Fruit fly (Drosophila melanogaster) whole organism, wandering third instar larva: Measurements from ENCODE around the gene I-t.

Source experiments
- Abd-B ChIP-seq: fragments of >200 bp; optimal IDR thresholded peaks from 2 replicates; lab custom pipeline; 2017; ENCODE audit warnings: missing biosample characterization, missing genetic modification characterization
- CG32264 ChIP-seq: fragments of 200-800 bp; sonication (Bioruptor generic); optimal IDR thresholded peaks from 2 replicates; lab custom pipeline; 2016; ENCODE audit warnings: missing biosample characterization, missing genetic modification characterization
- CG9705 ChIP-seq: fragments of 200-800 bp; sonication (Bioruptor generic); optimal IDR thresholded peaks from 2 replicates; lab custom pipeline; 2018; ENCODE audit warnings: missing biosample characterization, mild to moderate bottlenecking, missing genetic modification characterization
- Dfd ChIP-seq: fragments of >200 bp; optimal IDR thresholded peaks from 2 replicates; lab custom pipeline; 2017; ENCODE audit warnings: missing biosample characterization, missing genetic modification characterization
- Dif ChIP-seq: fragments of 200-275, 200-300 bp; sonication (Bioruptor generic); optimal IDR thresholded peaks from 2 replicates; lab custom pipeline; 2018; ENCODE audit warnings: missing biosample characterization, missing genetic modification characterization; ENCODE audit not compliant: partially characterized antibody
- GATAd ChIP-seq: sonication (Bioruptor generic); optimal IDR thresholded peaks from 2 replicates; lab custom pipeline; 2016; ENCODE audit warnings: missing biosample characterization, missing genetic modification characterization
- HLH106 ChIP-seq: fragments of 200-800 bp; optimal IDR thresholded peaks from 3 replicates; lab custom pipeline; 2019; ENCODE audit warnings: missing biosample characterization, mild to moderate bottlenecking, missing genetic modification characterization, moderate library complexity
- Hnf4 ChIP-seq: fragments of 200-800 bp; sonication (Bioruptor generic); optimal IDR thresholded peaks from 2 replicates; lab custom pipeline; 2016; ENCODE audit warnings: missing biosample characterization, mild to moderate bottlenecking, missing genetic modification characterization
- Hr78 ChIP-seq: fragments of >200 bp; optimal IDR thresholded peaks from 2 replicates; lab custom pipeline; 2017; ENCODE audit warnings: missing biosample characterization, missing genetic modification characterization
- Hr83 ChIP-seq: fragments of 200-300 bp; sonication (Bioruptor generic); optimal IDR thresholded peaks from 2 replicates; lab custom pipeline; 2016; ENCODE audit warnings: missing biosample characterization, mild to moderate bottlenecking, missing genetic modification characterization, moderate library complexity; ENCODE audit not compliant: poor library complexity, severe bottlenecking
- Mio ChIP-seq: sonication (Bioruptor generic); optimal IDR thresholded peaks from 2 replicates; lab custom pipeline; 2016; ENCODE audit warnings: missing biosample characterization, missing genetic modification characterization
- Myc ChIP-seq: fragments of >200 bp; optimal IDR thresholded peaks from 2 replicates; lab custom pipeline; 2017
- N ChIP-seq: fragments of >200 bp; optimal IDR thresholded peaks from 2 replicates; lab custom pipeline; 2018; ENCODE audit warnings: missing biosample characterization, missing external identifiers, missing genetic modification characterization
- OdsH ChIP-seq: fragments of 200-800 bp; sonication (Bioruptor generic); optimal IDR thresholded peaks from 2 replicates; lab custom pipeline; 2016; ENCODE audit warnings: missing biosample characterization, mild to moderate bottlenecking, missing genetic modification characterization
- Rel ChIP-seq, 2 experiments: fragments of 200-800 bp; sonication (Bioruptor generic) in 1 of 2; optimal IDR thresholded peaks; 2 replicates in 1 of 2; 3 replicates in 1 of 2; lab custom pipeline; 2016 to 2019; ENCODE audit warnings: mild to moderate bottlenecking in 2 of 2, missing biosample characterization in 2 of 2, missing genetic modification characterization in 2 of 2, moderate library complexity in 1 of 2
- Sp1 ChIP-seq: fragments of 200-800 bp; sonication (Bioruptor generic); optimal IDR thresholded peaks from 3 replicates; lab custom pipeline; 2019; ENCODE audit warnings: missing biosample characterization, mild to moderate bottlenecking, missing genetic modification characterization, moderate library complexity
- Vsx2 ChIP-seq: fragments of 200-300, 225-300 bp; sonication (Bioruptor generic); optimal IDR thresholded peaks from 2 replicates; lab custom pipeline; 2018; ENCODE audit warnings: missing biosample characterization, missing genetic modification characterization; ENCODE audit not compliant: partially characterized antibody
- br ChIP-seq: fragments of 200-800 bp; sonication (Bioruptor generic); optimal IDR thresholded peaks from 2 replicates; lab custom pipeline; 2016; ENCODE audit warnings: missing biosample characterization, missing genetic modification characterization
- brk ChIP-seq: fragments of 200-800 bp; sonication (Bioruptor generic); optimal IDR thresholded peaks from 2 replicates; lab custom pipeline; 2016; ENCODE audit warnings: missing biosample characterization, mild to moderate bottlenecking, missing genetic modification characterization
- dl ChIP-seq, 2 experiments: fragments of 175-275, 200-275 bp in 1 of 2; fragments of 200-275 bp in 1 of 2; sonication (Bioruptor generic); optimal IDR thresholded peaks; lab custom pipeline; 2018; ENCODE audit warnings: mild to moderate bottlenecking in 2 of 2, missing biosample characterization in 2 of 2, missing genetic modification characterization in 2 of 2, moderate library complexity in 2 of 2; ENCODE audit not compliant: partially characterized antibody in 2 of 2, insufficient read depth in 1 of 2
- dmrt93B ChIP-seq: fragments of 200-800 bp; sonication (Bioruptor generic); optimal IDR thresholded peaks from 2 replicates; lab custom pipeline; 2018; ENCODE audit warnings: missing biosample characterization, mild to moderate bottlenecking, missing genetic modification characterization
- ey ChIP-seq: fragments of 200-800 bp; sonication (Bioruptor generic); optimal IDR thresholded peaks from 2 replicates; lab custom pipeline; 2016; ENCODE audit warnings: missing biosample characterization, missing genetic modification characterization
- foxo ChIP-seq, 2 experiments: fragments of 200-800 bp; sonication (Bioruptor generic); optimal IDR thresholded peaks; 2 replicates in 1 of 2; 3 replicates in 1 of 2; lab custom pipeline; 2016 to 2017; ENCODE audit warnings: missing biosample characterization in 2 of 2, missing genetic modification characterization in 2 of 2
- h ChIP-seq: fragments of 200-800 bp; sonication (Bioruptor generic); optimal IDR thresholded peaks from 3 replicates; lab custom pipeline; 2016; ENCODE audit warnings: missing biosample characterization, mild to moderate bottlenecking, missing genetic modification characterization
- jim ChIP-seq: fragments of 175-275, 200-325 bp; sonication (Bioruptor generic); optimal IDR thresholded peaks from 2 replicates; lab custom pipeline; 2016; ENCODE audit warnings: missing biosample characterization, mild to moderate bottlenecking, missing genetic modification characterization
- lola ChIP-seq: fragments of >200 bp; optimal IDR thresholded peaks from 2 replicates; lab custom pipeline; 2017; ENCODE audit warnings: missing biosample characterization, missing genetic modification characterization
- psq ChIP-seq: fragments of 200-800 bp; sonication (Bioruptor generic); optimal IDR thresholded peaks from 3 replicates; lab custom pipeline; 2017; ENCODE audit warnings: missing biosample characterization, mild to moderate bottlenecking, missing genetic modification characterization, moderate library complexity
- rgr ChIP-seq: fragments of 200-800 bp; sonication (Bioruptor generic); optimal IDR thresholded peaks from 3 replicates; lab custom pipeline; 2016; ENCODE audit warnings: missing biosample characterization, mild to moderate bottlenecking, missing genetic modification characterization
- sage ChIP-seq: fragments of 200-800 bp; sonication (Bioruptor generic); optimal IDR thresholded peaks from 2 replicates; lab custom pipeline; 2016; ENCODE audit warnings: missing biosample characterization, mild to moderate bottlenecking, missing genetic modification characterization
- tai ChIP-seq: sonication (Bioruptor generic); optimal IDR thresholded peaks from 2 replicates; lab custom pipeline; 2016; ENCODE audit warnings: missing biosample characterization, missing genetic modification characterization
- usp ChIP-seq: fragments of >200 bp; optimal IDR thresholded peaks from 2 replicates; lab custom pipeline; 2017; ENCODE audit warnings: missing biosample characterization, missing genetic modification characterization
- woc ChIP-seq: sonication (Bioruptor generic); optimal IDR thresholded peaks from 2 replicates; lab custom pipeline; 2016; ENCODE audit warnings: missing biosample characterization, mild to moderate bottlenecking, missing genetic modification characterization

I-t gene

DNA sequence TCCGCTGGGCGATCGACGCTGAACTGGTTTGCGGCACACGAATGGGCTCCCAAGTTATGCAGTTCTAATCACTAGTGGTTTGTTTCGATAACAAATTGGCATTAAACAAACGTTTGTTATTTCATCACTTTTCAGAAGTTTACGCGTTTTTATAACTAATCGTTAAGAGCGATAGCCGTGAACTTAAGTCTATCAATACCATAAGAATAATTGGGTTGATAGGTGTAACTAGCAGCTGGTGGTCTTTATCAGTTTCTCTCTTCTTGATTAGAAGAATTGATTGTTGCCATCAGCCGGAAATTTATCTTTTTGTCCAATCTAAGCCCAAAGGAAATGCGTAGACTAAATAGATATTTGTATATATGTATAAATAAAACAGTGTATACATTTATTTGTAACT lies 19.5 kb upstream of the I-t start, which contains the start of gene CG6830:
Gene CG6830 (minus strand): TSS at position 27 of the 400 bp plus-strand sequence.
- TF ChIP-seq dmrt93B (GFP tag; lab: Kevin White, UChicago) (no peak), CG32264 (GFP tag; lab: Kevin White, UChicago) (no peak), HLH106 (tag; lab: Kevin White, UChicago) (no peak), ey (GFP tag; lab: Kevin White, UChicago) (no peak), Vsx2 (GFP tag; lab: Kevin White, UChicago) (no peak), Abd-B (GFP tag; lab: Kevin White, UChicago) (no peak), dl (GFP tag; optimal IDR thresholded peaks at IDR 0.05; lab: Kevin White, UChicago; ENCODE audit: insufficient read depth in 1 of 2, partially characterized antibody in 2 of 2) (no peak), Hnf4 (GFP tag; lab: Kevin White, UChicago) (no peak), Hr83 (no peak), Myc (lab: Kevin White, UChicago) (no peak), CG9705 (GFP tag; lab: Kevin White, UChicago) (no peak), sage (no peak), Hr78 (GFP tag; lab: Kevin White, UChicago) (no peak), jim (GFP tag; lab: Kevin White, UChicago) (no peak), psq (GFP tag; lab: Kevin White, UChicago) (no peak), N (GFP tag; lab: Kevin White, UChicago) (no peak), Rel (GFP tag; optimal IDR thresholded peaks at IDR 0.05; lab: Kevin White, UChicago) (no peak), Rel (tag; optimal IDR thresholded peaks at IDR 0.05; lab: Kevin White, UChicago) (no peak), GATAd (no peak), OdsH (GFP tag; lab: Kevin White, UChicago) (no peak), foxo (GFP tag; optimal IDR thresholded peaks at IDR 0.05; lab: Kevin White, UChicago) (no peak)

- TF ChIP-seq OdsH (GFP tag; lab: Kevin White, UChicago) (no peak), rgr (GFP tag; lab: Kevin White, UChicago) (no peak), Dfd (GFP tag; lab: Kevin White, UChicago) (no peak), woc (GFP tag; lab: Kevin White, UChicago) (no peak), Sp1 (GFP tag; lab: Kevin White, UChicago) (no peak), sage (no peak), CG9705 (GFP tag; lab: Kevin White, UChicago) (no peak), usp (GFP tag; lab: Kevin White, UChicago) (no peak), lola (GFP tag; lab: Kevin White, UChicago) (no peak), foxo (GFP tag; optimal IDR thresholded peaks at IDR 0.05; lab: Kevin White, UChicago) (no peak)
These were observed 15.8 kb upstream of the I-t start, which contains the start of gene CG6834 for dm6 chr3R:11688055-11688454. TSS of gene CG6834 (minus strand) at chr3R:11688133.

DNA sequence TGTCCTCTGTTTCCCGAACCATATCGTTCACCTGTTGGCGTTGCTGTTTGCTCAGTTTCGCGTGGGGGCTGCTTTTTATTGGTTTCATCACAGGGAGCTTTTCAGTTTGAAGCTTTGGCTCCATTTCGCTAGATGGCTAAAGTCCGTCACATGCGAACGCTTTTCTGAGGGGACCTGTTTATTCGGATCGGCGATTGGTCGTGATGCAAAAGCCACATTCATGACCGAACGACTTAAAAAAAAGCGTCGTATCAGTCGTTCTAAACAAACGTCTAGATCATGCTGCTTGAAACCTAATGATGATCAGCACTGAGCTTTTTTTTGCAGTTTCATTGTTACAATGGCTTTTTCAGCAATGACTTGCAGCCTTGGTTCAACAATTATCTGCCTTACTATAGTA lies 13.9 kb upstream of the I-t start, which contains the start of gene CG6908:
Gene CG6908 (minus strand): TSS at position 152 of the 400 bp plus-strand sequence.
- TF ChIP-seq Dfd (GFP tag; lab: Kevin White, UChicago): no peak
- TF ChIP-seq sage: no peak
- no peak for TF ChIP-seq br
- peak; percentile 39 for TF ChIP-seq brk (GFP tag; lab: Kevin White, UChicago)
- TF ChIP-seq OdsH (GFP tag; lab: Kevin White, UChicago): no peak
- no peak for TF ChIP-seq Hr78 (GFP tag; lab: Kevin White, UChicago)
- no peak for TF ChIP-seq GATAd
- peak; percentile 57 for TF ChIP-seq Rel (GFP tag; optimal IDR thresholded peaks at IDR 0.05; lab: Kevin White, UChicago)
- TF ChIP-seq Rel (tag; optimal IDR thresholded peaks at IDR 0.05; lab: Kevin White, UChicago): no peak
- TF ChIP-seq ey (GFP tag; lab: Kevin White, UChicago): no peak
- TF ChIP-seq h (GFP tag; lab: Kevin White, UChicago): peak; percentile 7
- TF ChIP-seq tai (GFP tag; lab: Kevin White, UChicago): no peak
- peak; percentile 61 for TF ChIP-seq Hnf4 (GFP tag; lab: Kevin White, UChicago)
- TF ChIP-seq dmrt93B (GFP tag; lab: Kevin White, UChicago): no peak
- no peak for TF ChIP-seq lola (GFP tag; lab: Kevin White, UChicago)
- no peak for TF ChIP-seq woc (GFP tag; lab: Kevin White, UChicago)
- no peak for TF ChIP-seq Sp1 (GFP tag; lab: Kevin White, UChicago)
- peak; percentile 68 for TF ChIP-seq Dif (GFP tag; lab: Kevin White, UChicago)
- peak; percentile 78 for TF ChIP-seq Vsx2 (GFP tag; lab: Kevin White, UChicago)
- no peak for TF ChIP-seq dl (GFP tag; optimal IDR thresholded peaks at IDR 0.05; lab: Kevin White, UChicago; ENCODE audit: insufficient read depth in 1 of 2, partially characterized antibody in 2 of 2)
- TF ChIP-seq Mio (GFP tag; lab: Kevin White, UChicago): no peak
